Fruit fly (Drosophila melanogaster): Measurements from ENCODE around the gene CG43796.

DNA sequence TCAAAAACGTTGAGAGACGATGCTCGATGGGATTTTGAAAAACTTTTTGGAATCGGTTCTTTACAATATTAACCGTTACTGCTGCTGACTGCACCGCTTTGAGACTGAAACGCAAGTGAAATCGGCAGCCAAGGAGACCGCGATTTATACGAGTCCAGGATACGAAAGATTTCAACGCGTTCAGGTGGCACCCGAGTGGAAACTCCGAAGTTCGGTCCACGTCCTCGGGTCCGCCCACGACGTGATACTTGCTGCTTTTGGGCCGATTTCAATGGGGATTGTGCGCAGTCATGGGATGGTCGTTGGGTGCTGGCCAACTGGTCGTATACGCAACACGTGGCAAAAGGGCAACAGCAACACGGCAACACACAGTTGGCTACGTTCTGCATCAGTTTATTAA is 24.6 kb downstream of the CG43796 start, which contains the start of gene Dh31:
- no peak for TF ChIP-seq psq (optimal IDR thresholded peaks at IDR 0.05)
- TF ChIP-seq usp (GFP tag; optimal IDR thresholded peaks at IDR 0.05) = no peak

Data from whole organism.